Worm (Caenorhabditis elegans) whole organism, L2 larva: Measurements from ENCODE around the gene sec-61.A.

ENCODE experiments used
- C34F6.9 ChIP-seq: fragments of 150-350 bp; optimal IDR thresholded peaks from 2 replicates; lab custom pipeline; 2014; ENCODE audit warnings: missing biosample characterization, missing genetic modification characterization
- R02D3.7 ChIP-seq: fragments of 150-350 bp; optimal IDR thresholded peaks from 2 replicates; lab custom pipeline; 2014; ENCODE audit warnings: missing biosample characterization, missing genetic modification characterization
- Y55F3AM.14 ChIP-seq: fragments of 200-800 bp; sonication (Bioruptor generic); optimal IDR thresholded peaks from 2 replicates; lab custom pipeline; 2018; ENCODE audit warnings: mild to moderate bottlenecking, missing genetic modification characterization, missing compliant biosample characterization
- ZK546.5 ChIP-seq: sonication (generic microtip); optimal IDR thresholded peaks from 2 replicates; lab custom pipeline; 2017; ENCODE audit warnings: missing biosample characterization, missing genetic modification characterization
- alr-1 ChIP-seq: fragments of 150-350 bp; optimal IDR thresholded peaks from 2 replicates; lab custom pipeline; 2014; ENCODE audit warnings: missing biosample characterization, missing genetic modification characterization
- aly-2 ChIP-seq: fragments of 150-350 bp; optimal IDR thresholded peaks from 2 replicates; lab custom pipeline; 2014; ENCODE audit warnings: missing biosample characterization, missing genetic modification characterization
- ama-1 ChIP-seq: fragments of 150-350 bp; optimal IDR thresholded peaks from 2 replicates; lab custom pipeline; 2018; ENCODE audit warnings: inconsistent platforms
- blmp-1 ChIP-seq: sonication (generic microtip); optimal IDR thresholded peaks from 2 replicates; lab custom pipeline; 2017; ENCODE audit warnings: missing genetic modification characterization, mild to moderate bottlenecking, missing compliant biosample characterization, antibody characterized with exemption, moderate library complexity; ENCODE audit not compliant: insufficient read depth
- ceh-16 ChIP-seq: fragments of 150-350 bp; optimal IDR thresholded peaks from 2 replicates; lab custom pipeline; 2014; ENCODE audit warnings: missing biosample characterization, missing genetic modification characterization
- ceh-82 ChIP-seq: fragments of 150-350 bp; optimal IDR thresholded peaks from 2 replicates; lab custom pipeline; 2014; ENCODE audit warnings: missing biosample characterization, missing genetic modification characterization
- crh-2 ChIP-seq: sonication (generic microtip); optimal IDR thresholded peaks from 2 replicates; lab custom pipeline; 2017; ENCODE audit warnings: missing biosample characterization, missing genetic modification characterization
- dmd-4 ChIP-seq: sonication (generic microtip); optimal IDR thresholded peaks from 2 replicates; lab custom pipeline; 2017; ENCODE audit warnings: missing biosample characterization, missing genetic modification characterization
- egl-27 ChIP-seq: sonication (generic microtip); optimal IDR thresholded peaks from 3 replicates; lab custom pipeline; 2017; ENCODE audit warnings: missing biosample characterization, missing genetic modification reagents, missing genetic modification characterization
- elt-3 ChIP-seq: sonication (generic microtip); optimal IDR thresholded peaks from 2 replicates; lab custom pipeline; 2017; ENCODE audit warnings: missing biosample characterization, missing genetic modification characterization
- fos-1 ChIP-seq: fragments of 150-350 bp; optimal IDR thresholded peaks from 2 replicates; lab custom pipeline; 2014; ENCODE audit warnings: missing biosample characterization, missing genetic modification characterization
- gmeb-1 ChIP-seq: fragments of 150-350 bp; optimal IDR thresholded peaks from 2 replicates; lab custom pipeline; 2014; ENCODE audit warnings: missing biosample characterization, missing genetic modification characterization
- lin-11 ChIP-seq: fragments of 150-350 bp; sonication (generic microtip); optimal IDR thresholded peaks from 2 replicates; lab custom pipeline; 2014; ENCODE audit warnings: missing biosample characterization, missing genetic modification characterization, inconsistent platforms, mixed read lengths
- lin-13 ChIP-seq: fragments of 150-350 bp; optimal IDR thresholded peaks from 2 replicates; lab custom pipeline; 2014; ENCODE audit warnings: missing biosample characterization, missing genetic modification reagents, missing genetic modification characterization
- lin-39 ChIP-seq: fragments of 150-350 bp; optimal IDR thresholded peaks from 2 replicates; lab custom pipeline; 2014; ENCODE audit warnings: missing biosample characterization, missing genetic modification reagents, missing genetic modification characterization
- lsy-2 ChIP-seq, 2 experiments: fragments of 150-350 bp in 1 of 2; sonication (generic microtip) in 1 of 2; optimal IDR thresholded peaks; 2 replicates each; lab custom pipeline; 2014 to 2017; ENCODE audit warnings: missing biosample characterization in 2 of 2, missing genetic modification characterization in 2 of 2
- mab-5 ChIP-seq: fragments of 150-350 bp; optimal IDR thresholded peaks from 2 replicates; lab custom pipeline; 2014; ENCODE audit warnings: missing biosample characterization, missing genetic modification characterization
- mbf-1 ChIP-seq: sonication (generic microtip); optimal IDR thresholded peaks from 2 replicates; lab custom pipeline; 2017; ENCODE audit warnings: missing biosample characterization, missing genetic modification characterization
- mdl-1 ChIP-seq, 2 experiments: fragments of 150-350 bp in 1 of 2; sonication (generic microtip) in 1 of 2; optimal IDR thresholded peaks; 2 replicates each; lab custom pipeline; 2017; ENCODE audit warnings: missing biosample characterization in 2 of 2, missing genetic modification characterization in 2 of 2
- nhr-11 ChIP-seq: fragments of 150-350 bp; optimal IDR thresholded peaks from 2 replicates; lab custom pipeline; 2014; ENCODE audit warnings: missing biosample characterization, missing genetic modification characterization
- nhr-129 ChIP-seq: fragments of 150-350 bp; optimal IDR thresholded peaks from 2 replicates; lab custom pipeline; 2014; ENCODE audit warnings: missing biosample characterization, missing genetic modification characterization
- nhr-21 ChIP-seq: fragments of 150-350 bp; optimal IDR thresholded peaks from 2 replicates; lab custom pipeline; 2014; ENCODE audit warnings: missing biosample characterization, missing genetic modification characterization
- nhr-237 ChIP-seq: fragments of 150-350 bp; optimal IDR thresholded peaks from 2 replicates; lab custom pipeline; 2014; ENCODE audit warnings: missing biosample characterization, missing genetic modification characterization
- nhr-25 ChIP-seq: fragments of 150-350 bp; sonication (generic microtip); optimal IDR thresholded peaks from 3 replicates; lab custom pipeline; 2014; ENCODE audit warnings: missing biosample characterization, missing genetic modification characterization
- nhr-6 ChIP-seq: fragments of 150-350 bp; optimal IDR thresholded peaks from 2 replicates; lab custom pipeline; 2014; ENCODE audit warnings: missing biosample characterization, missing genetic modification characterization
- nhr-77 ChIP-seq: fragments of 150-350 bp; optimal IDR thresholded peaks from 2 replicates; lab custom pipeline; 2014; ENCODE audit warnings: missing biosample characterization, missing genetic modification characterization
- peb-1 ChIP-seq: fragments of 150-350 bp; optimal IDR thresholded peaks from 2 replicates; lab custom pipeline; 2014; ENCODE audit warnings: missing biosample characterization, missing genetic modification characterization
- sem-4 ChIP-seq: fragments of 150-350 bp; optimal IDR thresholded peaks from 2 replicates; lab custom pipeline; 2014; ENCODE audit warnings: missing biosample characterization, missing genetic modification reagents, missing genetic modification characterization
- skn-1 ChIP-seq: sonication (generic microtip); optimal IDR thresholded peaks from 2 replicates; lab custom pipeline; 2017; ENCODE audit warnings: missing biosample characterization, missing genetic modification characterization
- sma-9 ChIP-seq, 2 experiments: fragments of 150-350 bp in 1 of 2; sonication (generic microtip) in 1 of 2; optimal IDR thresholded peaks; 2 replicates each; lab custom pipeline; 2014 to 2016; ENCODE audit warnings: missing genetic modification characterization in 2 of 2, mild to moderate bottlenecking in 1 of 2, missing biosample characterization in 1 of 2, missing compliant biosample characterization in 1 of 2, missing genetic modification reagents in 1 of 2, moderate library complexity in 1 of 2
- snpc-4 ChIP-seq: fragments of 150-350 bp; optimal IDR thresholded peaks from 2 replicates; lab custom pipeline; 2014; ENCODE audit warnings: missing biosample characterization, missing genetic modification characterization
- unc-39 ChIP-seq: fragments of 150-350 bp; optimal IDR thresholded peaks from 2 replicates; lab custom pipeline; 2014; ENCODE audit warnings: missing biosample characterization, missing genetic modification characterization
- unc-55 ChIP-seq: fragments of 150-350 bp; sonication (generic microtip); optimal IDR thresholded peaks from 3 replicates; lab custom pipeline; 2014; ENCODE audit warnings: missing biosample characterization, missing genetic modification reagents, missing genetic modification characterization
- unc-62 ChIP-seq: fragments of 150-350 bp; optimal IDR thresholded peaks from 2 replicates; lab custom pipeline; 2014; ENCODE audit warnings: missing biosample characterization, missing genetic modification reagents, missing genetic modification characterization
- ztf-1 ChIP-seq: fragments of 200-800 bp; sonication (Bioruptor generic); conservative IDR thresholded peaks from 2 replicates; pipeline ENCODE4 v1.3.6; 2022; ENCODE audit warnings: missing genetic modification characterization, missing compliant biosample characterization
- ztf-11 ChIP-seq: sonication (generic microtip); optimal IDR thresholded peaks from 2 replicates; lab custom pipeline; 2017; ENCODE audit warnings: missing biosample characterization, missing genetic modification characterization
- ztf-4 ChIP-seq: fragments of 150-350 bp; optimal IDR thresholded peaks from 2 replicates; lab custom pipeline; 2014; ENCODE audit warnings: missing biosample characterization, missing genetic modification characterization

Gene sec-61.A

ce11 chrIV:14797354-14797753 lies 27.7 kb downstream of the sec-61.A start, which contains the start of the genes Y57G11C.1147 and nuo-3:
Gene Y57G11C.1147 (minus strand): TSS chrIV:14797514.
Gene nuo-3 (minus strand): TSS chrIV:14797544.
- TF ChIP-seq sma-9 (GFP tag; optimal IDR thresholded peaks at IDR 0.05; lab: Kevin White, UChicago) (no peak), sma-9 (tag; optimal IDR thresholded peaks at IDR 0.05; lab: Kevin White, UChicago) (no peak), alr-1 (tag; lab: Kevin White, UChicago) (no peak), nhr-129 (tag; lab: Kevin White, UChicago) (peak; percentile 22), skn-1 (tag; lab: Kevin White, UChicago) (no peak), ztf-1 (GFP tag; lab: Robert Waterston, UW) (no peak), egl-27 (tag; lab: Kevin White, UChicago) (no peak), nhr-77 (tag; lab: Kevin White, UChicago) (no peak), crh-2 (tag; lab: Kevin White, UChicago) (no peak), mbf-1 (tag; lab: Kevin White, UChicago) (no peak), C34F6.9 (peak; percentile 22), Y55F3AM.14 (GFP tag; lab: Kevin White, UChicago) (no peak), gmeb-1 (tag; lab: Kevin White, UChicago) (no peak), elt-3 (tag; lab: Kevin White, UChicago) (no peak), dmd-4 (tag; lab: Kevin White, UChicago) (no peak), unc-55 (GFP tag; lab: Kevin White, UChicago) (peak; percentile 55), nhr-25 (tag; lab: Kevin White, UChicago) (no peak), ztf-4 (tag; lab: Kevin White, UChicago) (no peak), unc-62 (GFP tag; lab: Kevin White, UChicago) (no peak), nhr-6 (no peak), lsy-2 (tag; optimal IDR thresholded peaks at IDR 0.05; lab: Kevin White, UChicago) (no peak), ceh-16 (tag; lab: Kevin White, UChicago) (no peak), peb-1 (tag; lab: Kevin White, UChicago) (no peak), lin-39 (tag; lab: Kevin White, UChicago) (no peak), blmp-1 (tag; lab: Kevin White, UChicago) (no peak), fos-1 (tag; lab: Kevin White, UChicago) (no peak), sem-4 (tag; lab: Kevin White, UChicago) (no peak), nhr-237 (no peak), ama-1 (lab: Kevin White, UChicago) (no peak), lin-11 (tag; lab: Kevin White, UChicago) (peak; percentile 3), mab-5 (no peak), ZK546.5 (tag; lab: Kevin White, UChicago) (no peak), lin-13 (GFP tag; lab: Kevin White, UChicago) (no peak), ceh-82 (tag; lab: Kevin White, UChicago) (no peak), mdl-1 (tag; optimal IDR thresholded peaks at IDR 0.05; lab: Kevin White, UChicago) (no peak), R02D3.7 (tag; lab: Kevin White, UChicago) (peak; percentile 10), unc-39 (tag; lab: Kevin White, UChicago) (no peak), snpc-4 (tag; lab: Kevin White, UChicago) (no peak)

ce11 chrIV:14795918-14796488 lies 29.1 kb downstream of the sec-61.A start, which contains the start of gene coq-3:
Gene coq-3 (minus strand): TSS chrIV:14796324.
- TF ChIP-seq ceh-16 (tag; lab: Kevin White, UChicago) (no peak), nhr-21 (tag; lab: Kevin White, UChicago) (no peak), unc-39 (tag; lab: Kevin White, UChicago) (no peak), skn-1 (tag; lab: Kevin White, UChicago) (no peak), snpc-4 (tag; lab: Kevin White, UChicago) (no peak), aly-2 (no peak), mab-5 (no peak), ZK546.5 (tag; lab: Kevin White, UChicago) (no peak), egl-27 (tag; lab: Kevin White, UChicago) (no peak), nhr-77 (tag; lab: Kevin White, UChicago) (no peak), dmd-4 (tag; lab: Kevin White, UChicago) (no peak), ztf-11 (tag; lab: Kevin White, UChicago) (no peak), blmp-1 (tag; lab: Kevin White, UChicago) (no peak), mbf-1 (tag; lab: Kevin White, UChicago) (no peak), Y55F3AM.14 (GFP tag; lab: Kevin White, UChicago) (no peak), nhr-25 (tag; lab: Kevin White, UChicago) (no peak), nhr-11 (tag; lab: Kevin White, UChicago) (no peak)
